Fruit fly (Drosophila melanogaster) whole organism, embryonic: ENCODE data around the gene Chd3.

Experiments used
- CG10543 ChIP-seq: fragments of 200-800 bp; sonication (Bioruptor generic); optimal IDR thresholded peaks from 3 replicates; lab custom pipeline; 2017; ENCODE audit warnings: missing biosample characterization, mild to moderate bottlenecking, missing genetic modification characterization, moderate library complexity
- CG12769 ChIP-seq: fragments of 200-800 bp; sonication (Bioruptor generic); optimal IDR thresholded peaks from 2 replicates; lab custom pipeline; 2019; ENCODE audit warnings: missing biosample characterization, mild to moderate bottlenecking, missing genetic modification characterization, moderate library complexity
- CG13894 ChIP-seq: fragments of 200-800 bp; sonication (Bioruptor generic); optimal IDR thresholded peaks from 3 replicates; lab custom pipeline; 2018; ENCODE audit warnings: missing biosample characterization, mild to moderate bottlenecking, missing genetic modification characterization, moderate library complexity
- CG1832 ChIP-seq: fragments of 200-800 bp; sonication (Bioruptor generic); optimal IDR thresholded peaks from 2 replicates; lab custom pipeline; 2017; ENCODE audit warnings: missing biosample characterization, mild to moderate bottlenecking, missing genetic modification characterization, inconsistent platforms
- CG2120 ChIP-seq: fragments of 200-800 bp; sonication (Bioruptor generic); optimal IDR thresholded peaks from 3 replicates; lab custom pipeline; 2016; ENCODE audit warnings: missing biosample characterization, missing genetic modification characterization
- CG2202 ChIP-seq: fragments of 200-800 bp; sonication (Bioruptor generic); optimal IDR thresholded peaks from 2 replicates; lab custom pipeline; 2018; ENCODE audit warnings: missing biosample characterization, mild to moderate bottlenecking, missing genetic modification characterization
- CG32532 ChIP-seq: fragments of 200-800 bp; sonication (Bioruptor generic); IDR thresholded peaks from 2 replicates; pipeline ENCODE4 v1.3.6; 2022; ENCODE audit warnings: missing biosample characterization, missing genetic modification characterization
- CG32772 ChIP-seq: fragments of 200-800 bp; sonication (Bioruptor generic); IDR thresholded peaks from 2 replicates; pipeline ENCODE4 v1.3.6; 2022; ENCODE audit warnings: missing biosample characterization, missing genetic modification characterization
- CG6765 ChIP-seq: fragments of 200-800 bp; sonication (Bioruptor generic); optimal IDR thresholded peaks from 3 replicates; lab custom pipeline; 2017; ENCODE audit warnings: missing biosample characterization, mild to moderate bottlenecking, missing genetic modification characterization
- CG8359 ChIP-seq: fragments of 200-800 bp; sonication (Bioruptor generic); optimal IDR thresholded peaks from 2 replicates; lab custom pipeline; 2017; ENCODE audit warnings: missing biosample characterization, mild to moderate bottlenecking, missing genetic modification characterization, borderline replicate concordance
- CG9437 ChIP-seq: fragments of 200-800 bp; sonication (Bioruptor generic); optimal IDR thresholded peaks from 2 replicates; lab custom pipeline; 2018; ENCODE audit warnings: missing biosample characterization, mild to moderate bottlenecking, missing genetic modification characterization
- CG9932 ChIP-seq: fragments of 200-800 bp; sonication (Bioruptor generic); IDR thresholded peaks from 2 replicates; pipeline ENCODE4 v1.3.6; 2022; ENCODE audit warnings: missing biosample characterization, missing genetic modification characterization
- Dbx ChIP-seq: fragments of 200-800 bp; sonication (Bioruptor generic); IDR thresholded peaks from 3 replicates; pipeline ENCODE4 v1.3.6; 2022; ENCODE audit warnings: missing biosample characterization, missing genetic modification characterization
- Deaf1 ChIP-seq: fragments of 200-800 bp; optimal IDR thresholded peaks from 3 replicates; lab custom pipeline; 2019; ENCODE audit warnings: missing biosample characterization, mild to moderate bottlenecking, missing genetic modification characterization, moderate library complexity
- Eip74EF ChIP-seq, 2 experiments: fragments of 200-800 bp in 1 of 2; fragments of >200 bp in 1 of 2; sonication (Bioruptor generic) in 1 of 2; optimal IDR thresholded peaks; 2 replicates each; lab custom pipeline; 2017 to 2019; ENCODE audit warnings: missing biosample characterization in 2 of 2, missing genetic modification characterization in 2 of 2, mild to moderate bottlenecking in 1 of 2, moderate library complexity in 1 of 2
- Ets65A ChIP-seq: fragments of 200-800 bp; sonication (Bioruptor generic); peaks from one replicate; lab custom pipeline; 2016; ENCODE audit warnings: missing biosample characterization, missing genetic modification characterization
- Ets97D ChIP-seq: fragments of 200-800 bp; sonication (Bioruptor generic); optimal IDR thresholded peaks from 3 replicates; lab custom pipeline; 2016; ENCODE audit warnings: missing biosample characterization, missing genetic modification characterization
- Hmr ChIP-seq: fragments of 200-800 bp; sonication (Bioruptor generic); optimal IDR thresholded peaks from 3 replicates; lab custom pipeline; 2017; ENCODE audit warnings: mild to moderate bottlenecking, missing biosample characterization, missing genetic modification reagents, missing genetic modification characterization
- Mad ChIP-seq: fragments of 200-800 bp; sonication (Bioruptor generic); optimal IDR thresholded peaks from 2 replicates; lab custom pipeline; 2016; ENCODE audit warnings: missing biosample characterization, missing genetic modification characterization
- Med ChIP-seq: fragments of 200-800 bp; sonication (Bioruptor generic); peaks from one replicate; lab custom pipeline; 2016; ENCODE audit warnings: missing biosample characterization, missing genetic modification characterization, mild to moderate bottlenecking, inconsistent platforms, moderate library complexity
- PHDP ChIP-seq: fragments of 200-800 bp; sonication (Bioruptor generic); optimal IDR thresholded peaks from 3 replicates; lab custom pipeline; 2018; ENCODE audit warnings: missing biosample characterization, mild to moderate bottlenecking, missing genetic modification characterization, moderate library complexity
- Rfx ChIP-seq: fragments of 200-800 bp; sonication (Bioruptor generic); IDR thresholded peaks from 2 replicates; pipeline ENCODE4 v1.3.6; 2022; ENCODE audit warnings: missing biosample characterization, missing genetic modification characterization
- Rx ChIP-seq: fragments of 200-800 bp; sonication (Bioruptor generic); IDR thresholded peaks from 2 replicates; pipeline ENCODE4 v1.3.6; 2022; ENCODE audit warnings: missing biosample characterization, missing genetic modification characterization
- chinmo ChIP-seq: fragments of 200-800 bp; sonication (Bioruptor generic); IDR thresholded peaks from 4 replicates; pipeline ENCODE4 v1.3.6; 2022; ENCODE audit warnings: missing biosample characterization, missing genetic modification characterization; ENCODE audit not compliant: partially characterized antibody
- crp ChIP-seq, 2 experiments: fragments of 200-800 bp; sonication (Bioruptor generic); optimal IDR thresholded peaks; 2 replicates in 1 of 2; 3 replicates in 1 of 2; lab custom pipeline; 2017; ENCODE audit warnings: missing biosample characterization in 2 of 2, missing genetic modification characterization in 2 of 2, mild to moderate bottlenecking in 1 of 2, moderate library complexity in 1 of 2
- dysf ChIP-seq: fragments of 200-800 bp; sonication (Bioruptor generic); IDR thresholded peaks from 3 replicates; pipeline ENCODE4 v1.3.6; 2022; ENCODE audit warnings: missing biosample characterization, missing genetic modification characterization
- gcm2 ChIP-seq: fragments of 200-800 bp; sonication (Bioruptor generic); optimal IDR thresholded peaks from 2 replicates; lab custom pipeline; 2016; ENCODE audit warnings: missing biosample characterization, missing genetic modification characterization
- hb ChIP-seq: fragments of 200-800 bp; sonication (Bioruptor generic); IDR thresholded peaks from 3 replicates; pipeline ENCODE4 v1.3.6; 2022; ENCODE audit warnings: missing biosample characterization, missing genetic modification characterization; ENCODE audit not compliant: partially characterized antibody
- jing ChIP-seq: fragments of 200-800 bp; sonication (Bioruptor generic); optimal IDR thresholded peaks from 2 replicates; lab custom pipeline; 2018; ENCODE audit warnings: missing biosample characterization, mild to moderate bottlenecking, missing genetic modification characterization
- kah ChIP-seq: fragments of 200-800 bp; sonication (Bioruptor generic); optimal IDR thresholded peaks from 2 replicates; lab custom pipeline; 2018; ENCODE audit warnings: missing biosample characterization, mild to moderate bottlenecking, missing genetic modification characterization
- lmd ChIP-seq: fragments of 200-800 bp; sonication (Bioruptor generic); IDR thresholded peaks from 2 replicates; pipeline ENCODE4 v1.3.6; 2022; ENCODE audit warnings: missing biosample characterization, missing genetic modification characterization
- nerfin-2 ChIP-seq: fragments of 200-800 bp; sonication (Bioruptor generic); IDR thresholded peaks from 2 replicates; pipeline ENCODE4 v1.3.6; 2022; ENCODE audit warnings: missing biosample characterization, missing genetic modification characterization; ENCODE audit not compliant: partially characterized antibody
- pfk ChIP-seq: fragments of 200-800 bp; sonication (Bioruptor generic); optimal IDR thresholded peaks from 2 replicates; lab custom pipeline; 2018; ENCODE audit warnings: missing biosample characterization, mild to moderate bottlenecking, missing genetic modification characterization, moderate library complexity
- sd ChIP-seq: fragments of 200-800 bp; sonication (Bioruptor generic); optimal IDR thresholded peaks from 3 replicates; lab custom pipeline; 2018; ENCODE audit warnings: missing biosample characterization, mild to moderate bottlenecking, missing genetic modification characterization, moderate library complexity
- sens ChIP-seq: fragments of 200-800 bp; sonication (Bioruptor generic); peaks from one replicate; lab custom pipeline; 2016; ENCODE audit warnings: missing biosample characterization, missing genetic modification characterization
- sug ChIP-seq: fragments of 200-800 bp; optimal IDR thresholded peaks from 2 replicates; lab custom pipeline; 2019; ENCODE audit warnings: missing biosample characterization, mild to moderate bottlenecking, missing genetic modification characterization, moderate library complexity
- ttk ChIP-seq: fragments of 200-800 bp; sonication (Bioruptor generic); IDR thresholded peaks from 2 replicates; pipeline ENCODE4 v2.1.2; 2022; ENCODE audit warnings: missing biosample characterization, missing genetic modification characterization
- wdn ChIP-seq: fragments of 200-800 bp; sonication (Bioruptor generic); IDR thresholded peaks from 2 replicates; pipeline ENCODE4 v1.3.6; 2022; ENCODE audit warnings: missing biosample characterization, missing genetic modification characterization

The Chd3 gene

DNA sequence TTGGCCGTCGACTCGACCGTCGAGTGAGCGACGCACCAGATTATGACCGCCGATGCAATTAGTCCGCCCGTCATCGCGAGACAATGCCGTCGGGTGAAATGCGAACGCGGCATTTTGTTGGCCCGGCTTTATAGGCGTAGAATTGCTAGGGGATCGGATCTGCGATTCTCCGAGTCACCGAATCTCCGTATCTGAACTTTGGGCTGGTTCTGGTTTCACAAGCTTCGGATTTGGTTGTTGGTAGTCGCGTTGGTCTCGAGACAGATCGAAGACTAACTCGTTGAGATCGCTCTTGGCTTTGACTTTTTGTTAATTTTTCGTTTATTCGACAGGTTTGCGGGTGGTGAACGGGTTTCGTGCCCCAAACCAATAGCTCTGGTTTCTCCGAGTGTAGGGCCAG lies 49.6 kb downstream of the Chd3 start:
- TF ChIP-seq Eip74EF (GFP tag; optimal IDR thresholded peaks at IDR 0.05; lab: Kevin White, UChicago) (no peak), dysf (GFP tag; lab: Robert Waterston, UW) (peak; percentile 28; the same call in 1 of the 3 replicates), Rfx (GFP tag; lab: Robert Waterston, UW) (peak; percentile 33; the same call in 1 of the 2 replicates), sug (tag; lab: Kevin White, UChicago) (no peak), CG10543 (peak; percentile 3), Ets97D (GFP tag; lab: Kevin White, UChicago) (no peak), Ets65A (GFP tag; lab: Kevin White, UChicago) (no peak), Med (peak; percentile 69), wdn (GFP tag; lab: Robert Waterston, UW) (0 out of 2 replicates have a peak, but pooled peaks have one; percentile 48), CG1832 (GFP tag; lab: Kevin White, UChicago) (no peak), crp (GFP tag; optimal IDR thresholded peaks at IDR 0.05; lab: Kevin White, UChicago) (no peak), nerfin-2 (GFP tag; lab: Robert Waterston, UW) (no peak), lmd (GFP tag; lab: Robert Waterston, UW) (peak; percentile 4; the same call in 1 of the 2 replicates), CG13894 (tag; lab: Kevin White, UChicago) (peak; percentile 54), CG32532 (GFP tag; lab: Robert Waterston, UW) (peak; percentile 27; the same call in 1 of the 2 replicates), ttk (GFP tag; lab: Robert Waterston, UW) (0 out of 2 replicates have a peak, but pooled peaks have one; percentile 9), CG6765 (GFP tag; lab: Kevin White, UChicago) (peak; percentile 33), CG32772 (GFP tag; lab: Robert Waterston, UW) (0 out of 2 replicates have a peak, but pooled peaks have one; percentile 21), CG9932 (peak; percentile 40; the same call in 1 of the 2 replicates), Hmr (peak; percentile 8), CG2120 (peak; percentile 3), kah (no peak), Mad (GFP tag; lab: Kevin White, UChicago) (no peak), CG12769 (tag; lab: Kevin White, UChicago) (peak; percentile 61), Dbx (GFP tag; lab: Robert Waterston, UW) (0 out of 3 replicates have a peak, but pooled peaks have one; percentile 16), Deaf1 (tag; lab: Kevin White, UChicago) (peak; percentile 52), gcm2 (GFP tag; lab: Kevin White, UChicago) (no peak), hb (GFP tag; lab: Robert Waterston, UW) (no peak)

dm6 chr3L:19497135-19497534 lies 50.2 kb downstream of the Chd3 start:
- TF ChIP-seq sd (tag; lab: Kevin White, UChicago) = peak; percentile 51
- TF ChIP-seq CG8359 (GFP tag; lab: Kevin White, UChicago) = peak; percentile 96
- TF ChIP-seq jing (GFP tag; lab: Kevin White, UChicago) = no peak
- 0 out of 4 replicates have a peak, but pooled peaks have one; percentile 49 for TF ChIP-seq chinmo
- no peak for TF ChIP-seq pfk
- TF ChIP-seq Rx = no peak

dm6 chr3L:19497623-19498022 lies 50.6 kb downstream of the Chd3 start, which contains the start of gene CG9449:
Gene CG9449 (minus strand): TSS chr3L:19497723.
- TF ChIP-seq sens (peak; percentile 34), CG2202 (tag; lab: Kevin White, UChicago) (no peak), Med (peak; percentile 30), PHDP (peak; percentile 29), CG9437 (GFP tag; lab: Kevin White, UChicago) (peak; percentile 12)
